Worm (Caenorhabditis elegans) whole organism, mixed stage, embryonic: Measurements from ENCODE around the gene F58B6.1.

Experiments
- M03D4.4 ChIP-seq: sonication (generic microtip); optimal IDR thresholded peaks from 2 replicates; lab custom pipeline; 2017; ENCODE audit warnings: mild to moderate bottlenecking, missing genetic modification characterization, missing compliant biosample characterization
- bed-3 ChIP-seq: fragments of 200-800 bp; sonication (Bioruptor generic); optimal IDR thresholded peaks from 3 replicates; lab custom pipeline; 2018; ENCODE audit warnings: mild to moderate bottlenecking, missing genetic modification characterization, moderate library complexity, missing compliant biosample characterization
- blmp-1 ChIP-seq: fragments of 150-350 bp; optimal IDR thresholded peaks from 2 replicates; lab custom pipeline; 2014; ENCODE audit warnings: missing biosample characterization, missing genetic modification characterization
- ceh-39 ChIP-seq: fragments of 150-350 bp; optimal IDR thresholded peaks from 2 replicates; lab custom pipeline; 2014; ENCODE audit warnings: missing biosample characterization, missing genetic modification characterization
- ceh-43 ChIP-seq: fragments of 200-800 bp; sonication (Bioruptor generic); optimal IDR thresholded peaks from 2 replicates; lab custom pipeline; 2018; ENCODE audit warnings: mild to moderate bottlenecking, missing genetic modification characterization, moderate library complexity, missing compliant biosample characterization
- ceh-83 ChIP-seq: fragments of 200-800 bp; sonication (Bioruptor generic); optimal IDR thresholded peaks from 2 replicates; lab custom pipeline; 2018; ENCODE audit warnings: mild to moderate bottlenecking, missing genetic modification characterization, missing compliant biosample characterization
- ces-1 ChIP-seq: fragments of 150-350 bp; optimal IDR thresholded peaks from 2 replicates; lab custom pipeline; 2014; ENCODE audit warnings: missing biosample characterization, missing genetic modification reagents, missing genetic modification characterization
- cnd-1 ChIP-seq: fragments of 200-800 bp; sonication (Bioruptor generic); optimal IDR thresholded peaks from 2 replicates; lab custom pipeline; 2018; ENCODE audit warnings: mild to moderate bottlenecking, missing genetic modification characterization, missing compliant biosample characterization
- drap-1 ChIP-seq: fragments of 200-800 bp; sonication (Bioruptor generic); optimal IDR thresholded peaks from 3 replicates; lab custom pipeline; 2018; ENCODE audit warnings: mild to moderate bottlenecking, missing genetic modification characterization, missing compliant biosample characterization
- elt-1 ChIP-seq: sonication (generic microtip); optimal IDR thresholded peaks from 2 replicates; lab custom pipeline; 2017; ENCODE audit warnings: missing genetic modification characterization, mild to moderate bottlenecking, missing compliant biosample characterization, antibody characterized with exemption, moderate library complexity, borderline replicate concordance; ENCODE audit not compliant: insufficient read depth
- elt-3 ChIP-seq: fragments of 150-350 bp; optimal IDR thresholded peaks from 2 replicates; lab custom pipeline; 2014; ENCODE audit warnings: missing biosample characterization, missing genetic modification characterization
- flh-1 ChIP-seq: fragments of 200-800 bp; sonication (Bioruptor generic); optimal IDR thresholded peaks from 2 replicates; lab custom pipeline; 2018; ENCODE audit warnings: mild to moderate bottlenecking, missing genetic modification characterization, moderate library complexity, missing compliant biosample characterization
- ham-2 ChIP-seq: fragments of 200-800 bp; sonication (Bioruptor generic); optimal IDR thresholded peaks from 2 replicates; lab custom pipeline; 2018; ENCODE audit warnings: mild to moderate bottlenecking, missing genetic modification characterization, missing compliant biosample characterization
- hlh-1 ChIP-seq: fragments of 150-350 bp; optimal IDR thresholded peaks from 2 replicates; lab custom pipeline; 2014; ENCODE audit warnings: missing biosample characterization, missing genetic modification reagents, missing genetic modification characterization
- lin-13 ChIP-seq: fragments of 150-350 bp; optimal IDR thresholded peaks from 2 replicates; lab custom pipeline; 2014; ENCODE audit warnings: missing biosample characterization, missing genetic modification characterization
- lin-32 ChIP-seq: fragments of 200-800 bp; sonication (Bioruptor generic); optimal IDR thresholded peaks from 2 replicates; lab custom pipeline; 2018; ENCODE audit warnings: mild to moderate bottlenecking, missing genetic modification characterization, missing compliant biosample characterization
- lsy-2 ChIP-seq: fragments of 150-350 bp; optimal IDR thresholded peaks from 2 replicates; lab custom pipeline; 2014; ENCODE audit warnings: missing biosample characterization, missing genetic modification characterization
- mep-1 ChIP-seq: fragments of 150-350 bp; optimal IDR thresholded peaks from 2 replicates; lab custom pipeline; 2017; ENCODE audit warnings: missing biosample characterization, missing genetic modification reagents, missing genetic modification characterization, inconsistent platforms
- mls-2 ChIP-seq: sonication (generic microtip); optimal IDR thresholded peaks from 2 replicates; lab custom pipeline; 2016; ENCODE audit warnings: mild to moderate bottlenecking, missing genetic modification characterization, moderate library complexity, missing compliant biosample characterization
- nhr-12 ChIP-seq: fragments of 150-350 bp; optimal IDR thresholded peaks from 2 replicates; lab custom pipeline; 2014; ENCODE audit warnings: missing biosample characterization, missing genetic modification characterization
- nhr-2 ChIP-seq: fragments of 150-350 bp; optimal IDR thresholded peaks from 2 replicates; lab custom pipeline; 2014; ENCODE audit warnings: missing biosample characterization, missing genetic modification characterization
- nhr-237 ChIP-seq: fragments of 150-350 bp; optimal IDR thresholded peaks from 2 replicates; lab custom pipeline; 2014; ENCODE audit warnings: missing biosample characterization, missing genetic modification characterization
- nhr-28 ChIP-seq: fragments of 150-350 bp; optimal IDR thresholded peaks from 2 replicates; lab custom pipeline; 2014; ENCODE audit warnings: missing biosample characterization, missing genetic modification characterization
- nhr-76 ChIP-seq: sonication (generic microtip); optimal IDR thresholded peaks from 2 replicates; lab custom pipeline; 2017; ENCODE audit warnings: missing biosample characterization, missing genetic modification characterization
- pha-4 ChIP-seq: fragments of 150-350 bp; optimal IDR thresholded peaks from 2 replicates; lab custom pipeline; 2018; ENCODE audit warnings: missing biosample characterization, missing genetic modification reagents, missing genetic modification characterization
- sem-2 ChIP-seq: fragments of 200-800 bp; sonication (Bioruptor generic); optimal IDR thresholded peaks from 2 replicates; lab custom pipeline; 2018; ENCODE audit warnings: mild to moderate bottlenecking, missing genetic modification characterization, missing compliant biosample characterization
- snpc-4 ChIP-seq: fragments of 150-350 bp; optimal IDR thresholded peaks from 2 replicates; lab custom pipeline; 2014; ENCODE audit warnings: missing biosample characterization, missing genetic modification characterization
- sptf-1 ChIP-seq: sonication (generic microtip); optimal IDR thresholded peaks from 2 replicates; lab custom pipeline; 2017; ENCODE audit warnings: mild to moderate bottlenecking, missing genetic modification characterization, moderate library complexity, missing compliant biosample characterization
- tbx-8 ChIP-seq: fragments of 200-800 bp; sonication (Bioruptor generic); optimal IDR thresholded peaks from 2 replicates; lab custom pipeline; 2018; ENCODE audit warnings: mild to moderate bottlenecking, missing genetic modification characterization, moderate library complexity, missing compliant biosample characterization
- unc-120 ChIP-seq: sonication (generic microtip); optimal IDR thresholded peaks from 2 replicates; lab custom pipeline; 2017; ENCODE audit warnings: missing genetic modification characterization, missing compliant biosample characterization; ENCODE audit not compliant: poor library complexity, severe bottlenecking
- unc-39 ChIP-seq: fragments of 150-350 bp; optimal IDR thresholded peaks from 2 replicates; lab custom pipeline; 2014; ENCODE audit warnings: missing biosample characterization, missing genetic modification characterization
- unc-62 ChIP-seq: fragments of 150-350 bp; optimal IDR thresholded peaks from 2 replicates; lab custom pipeline; 2014; ENCODE audit warnings: missing biosample characterization, missing genetic modification reagents, missing genetic modification characterization
- zip-8 ChIP-seq: fragments of 150-350 bp; optimal IDR thresholded peaks from 2 replicates; lab custom pipeline; 2014; ENCODE audit warnings: missing biosample characterization, missing genetic modification characterization
- ztf-11 ChIP-seq: fragments of 150-350 bp; optimal IDR thresholded peaks from 2 replicates; lab custom pipeline; 2014; ENCODE audit warnings: missing biosample characterization, missing genetic modification characterization

The F58B6.1 gene

DNA sequence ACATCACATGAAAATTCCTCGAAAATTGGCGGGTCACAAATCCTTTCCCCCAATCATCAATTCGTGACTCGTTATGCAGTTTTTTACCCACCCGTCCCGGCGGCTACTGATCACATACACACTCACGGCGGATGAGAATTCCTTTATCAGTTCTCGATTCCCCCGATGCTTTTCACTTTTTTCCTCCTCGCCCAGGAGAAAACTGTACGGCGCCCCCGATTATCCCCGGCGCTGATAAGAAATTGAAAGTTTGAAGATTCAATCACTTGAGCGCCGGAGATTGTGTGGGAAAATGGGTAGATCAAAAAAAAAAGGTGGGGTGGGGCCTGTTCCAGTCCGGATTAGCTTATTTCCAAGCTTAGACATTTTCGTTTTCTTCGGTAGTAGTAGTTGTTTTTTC is 32.1 kb upstream of the F58B6.1 start:
- TF ChIP-seq nhr-237 (no peak), blmp-1 (tag; lab: Kevin White, UChicago) (peak; percentile 56)

DNA sequence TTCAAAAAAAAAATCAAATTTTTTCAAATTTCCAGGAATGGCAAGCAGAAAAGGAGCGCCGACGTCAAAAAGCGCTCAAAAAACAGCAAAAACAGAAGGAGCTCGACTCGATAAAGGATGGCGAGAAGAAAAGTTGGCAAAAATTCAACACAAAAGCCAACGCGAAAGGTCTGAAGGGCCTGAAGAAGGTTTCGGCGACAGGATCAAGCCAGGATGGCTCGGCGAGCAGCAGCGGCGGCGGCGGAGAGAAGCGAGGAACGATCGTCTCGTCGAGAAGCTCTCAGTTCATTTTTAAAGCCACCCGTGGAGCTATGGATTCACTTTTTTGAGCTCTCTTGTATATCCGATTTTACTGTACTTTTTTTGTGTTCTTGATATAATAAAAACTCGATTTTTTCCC is 29.1 kb upstream of the F58B6.1 start:
- TF ChIP-seq elt-3 (tag; lab: Kevin White, UChicago) (no peak), hlh-1 (tag; lab: Kevin White, UChicago) (no peak), ceh-83 (GFP tag; lab: Kevin White, UChicago) (no peak), lin-13 (no peak), zip-8 (tag; lab: Kevin White, UChicago) (no peak), nhr-2 (no peak), lsy-2 (no peak), sem-2 (GFP tag; lab: Kevin White, UChicago) (no peak), snpc-4 (no peak), nhr-76 (tag; lab: Kevin White, UChicago) (no peak), blmp-1 (tag; lab: Kevin White, UChicago) (no peak), ceh-39 (tag; lab: Kevin White, UChicago) (no peak), cnd-1 (tag; lab: Kevin White, UChicago) (no peak), unc-39 (tag; lab: Kevin White, UChicago) (no peak), drap-1 (GFP tag; lab: Kevin White, UChicago) (no peak), nhr-12 (tag; lab: Kevin White, UChicago) (no peak), ceh-43 (no peak), flh-1 (GFP tag; lab: Kevin White, UChicago) (no peak), nhr-28 (tag; lab: Kevin White, UChicago) (no peak)

DNA sequence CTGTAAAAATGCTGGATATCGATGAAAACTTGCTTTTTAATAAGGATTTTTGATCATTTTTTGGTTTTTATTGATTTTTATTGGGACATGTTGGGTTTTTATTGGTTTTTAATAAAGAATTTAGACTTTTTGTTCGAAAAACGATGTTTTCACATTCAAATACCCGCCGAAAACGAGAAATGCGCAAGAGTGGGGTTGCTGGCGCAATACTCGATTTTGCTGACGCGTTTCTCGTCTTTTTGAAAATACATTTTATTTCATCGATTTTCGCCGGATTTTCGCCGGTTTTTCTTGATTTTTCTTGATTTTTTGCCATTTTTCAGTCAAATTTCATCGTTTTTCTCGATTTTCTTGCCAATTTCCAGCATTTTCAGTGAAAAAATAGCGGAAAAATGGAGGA is 27.1 kb upstream of the F58B6.1 start, which contains the start of gene smr-1:
Gene smr-1 (plus strand): TSS at position 375 of the 400 bp plus-strand sequence.
- TF ChIP-seq sptf-1 (tag; lab: Kevin White, UChicago) = peak; percentile 85
- peak; percentile 54 for TF ChIP-seq ceh-39 (tag; lab: Kevin White, UChicago)
- TF ChIP-seq nhr-76 (tag; lab: Kevin White, UChicago) = no peak
- TF ChIP-seq ceh-43 = no peak
- TF ChIP-seq lin-32 (GFP tag; lab: Kevin White, UChicago) = no peak
- TF ChIP-seq cnd-1 (tag; lab: Kevin White, UChicago) = peak; percentile 32
- peak; percentile 64 for TF ChIP-seq M03D4.4
- peak; percentile 16 for TF ChIP-seq tbx-8 (GFP tag; lab: Kevin White, UChicago)
- no peak for TF ChIP-seq ham-2
- peak; percentile 92 for TF ChIP-seq lin-13
- TF ChIP-seq nhr-237 = peak; percentile 28
- TF ChIP-seq mep-1 (tag; lab: Kevin White, UChicago) = peak; percentile 88
- no peak for TF ChIP-seq unc-62 (GFP tag; lab: Kevin White, UChicago)
- peak; percentile 64 for TF ChIP-seq lsy-2
- TF ChIP-seq ztf-11 = peak; percentile 33
- TF ChIP-seq elt-1 (tag; lab: Kevin White, UChicago) = no peak
- TF ChIP-seq bed-3 (GFP tag; lab: Kevin White, UChicago) = peak; percentile 41
- peak; percentile 47 for TF ChIP-seq pha-4 (tag; lab: Kevin White, UChicago)
- peak; percentile 15 for TF ChIP-seq nhr-2
- no peak for TF ChIP-seq unc-120
- peak; percentile 20 for TF ChIP-seq ces-1 (GFP tag; lab: Kevin White, UChicago)
- no peak for TF ChIP-seq zip-8 (tag; lab: Kevin White, UChicago)
- peak; percentile 33 for TF ChIP-seq mls-2 (tag; lab: Kevin White, UChicago)
- TF ChIP-seq nhr-28 (tag; lab: Kevin White, UChicago) = no peak
- no peak for TF ChIP-seq hlh-1 (tag; lab: Kevin White, UChicago)
- no peak for TF ChIP-seq nhr-12 (tag; lab: Kevin White, UChicago)
- TF ChIP-seq, all 35 proteins: peak for 15

DNA sequence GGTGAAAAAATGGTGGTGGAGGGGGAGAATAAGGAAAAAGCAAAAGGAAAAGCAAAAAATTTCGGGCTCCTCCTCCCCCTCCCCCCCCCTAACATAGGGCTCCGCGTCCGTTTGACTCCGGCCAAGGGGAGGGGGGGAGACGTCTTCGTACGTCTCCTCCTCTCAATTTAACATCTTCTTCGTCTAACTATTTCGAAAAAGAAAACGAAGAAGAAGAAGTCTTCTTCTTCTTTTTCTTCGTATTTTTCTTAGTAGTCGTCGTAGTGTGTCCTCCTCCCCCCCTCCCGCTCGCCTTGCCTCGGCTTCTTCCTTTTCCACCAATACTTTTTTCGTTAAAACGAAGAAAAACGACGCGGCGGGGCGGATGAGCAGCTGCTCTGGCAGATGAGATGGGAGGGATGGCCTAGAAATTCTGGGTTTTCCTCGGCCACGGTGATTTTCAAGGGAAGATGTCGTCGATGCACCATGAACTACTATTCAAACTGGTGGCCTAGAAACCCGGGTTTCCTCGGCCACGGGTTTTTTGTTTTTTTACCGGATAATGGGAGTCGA is 21.2 kb upstream of the F58B6.1 start:
- no peak for TF ChIP-seq elt-1 (tag; lab: Kevin White, UChicago)
- peak; percentile 7 for TF ChIP-seq mep-1 (tag; lab: Kevin White, UChicago)
- TF ChIP-seq ces-1 (GFP tag; lab: Kevin White, UChicago) = peak; percentile 49
